Worm (Caenorhabditis elegans): ENCODE measurements around the gene K08E3.2.

K08E3.2 gene

ce11 chrIII:13710666-13711065 is 37.8 kb downstream of the K08E3.2 start (continued):
- no peak for TF ChIP-seq ztf-7 (tag; optimal IDR thresholded peaks at IDR 0.05)
- no peak for TF ChIP-seq aly-2 (tag; optimal IDR thresholded peaks at IDR 0.05)
- no peak for TF ChIP-seq ceh-44 (GFP tag; IDR thresholded peaks at IDR 0.05)
- no peak for TF ChIP-seq ceh-28 (tag; optimal IDR thresholded peaks at IDR 0.05)
- 0 out of 2 replicates have a peak, but pooled peaks have one; percentile 38 for TF ChIP-seq Y48G9A.11 (GFP tag; IDR thresholded peaks at IDR 0.05)
- no peak for TF ChIP-seq nhr-6 (tag; optimal IDR thresholded peaks at IDR 0.05)

ce11 chrIII:13709122-13709521 is 39.4 kb downstream of the K08E3.2 start:
- peak in 1 of 2 experiments; percentile 98 for TF ChIP-seq unc-62 (GFP tag; optimal IDR thresholded peaks at IDR 0.05 in 1 of 2)
- TF ChIP-seq unc-62 (tag; optimal IDR thresholded peaks at IDR 0.05), result no peak
- TF ChIP-seq ceh-32 (tag; optimal IDR thresholded peaks at IDR 0.05; ENCODE audit: poor library complexity), result no peak
- no peak for TF ChIP-seq ctbp-1 (GFP tag; IDR thresholded peaks at IDR 0.05)
- no peak for TF ChIP-seq fkh-10 (GFP tag; optimal IDR thresholded peaks at IDR 0.05)
- peak; percentile 23 for TF ChIP-seq ama-1 (optimal IDR thresholded peaks at IDR 0.05)
- TF ChIP-seq hlh-30 (tag; optimal IDR thresholded peaks at IDR 0.05; ENCODE audit: insufficient read depth), result peak; percentile 50
- peak; percentile 38 for TF ChIP-seq nhr-28 (tag; optimal IDR thresholded peaks at IDR 0.05)
- TF ChIP-seq spr-1 (tag; optimal IDR thresholded peaks at IDR 0.05), result peak; percentile 19
- no peak for TF ChIP-seq dpl-1 (GFP tag; optimal IDR thresholded peaks at IDR 0.05)
- peak; percentile 30; the same call in 1 of the 2 replicates for TF ChIP-seq egl-43 (GFP tag; IDR thresholded peaks at IDR 0.05)
- TF ChIP-seq R02D3.7 (tag; optimal IDR thresholded peaks at IDR 0.05), result no peak
- TF ChIP-seq zip-11 (GFP tag; IDR thresholded peaks at IDR 0.05), result no peak
- TF ChIP-seq hlh-11 (tag; optimal IDR thresholded peaks at IDR 0.05), result peak; percentile 32
- peak; percentile 62 for TF ChIP-seq aha-1 (tag)
- no peak for TF ChIP-seq jun-1 (tag; optimal IDR thresholded peaks at IDR 0.05)
- TF ChIP-seq daf-19 (GFP tag; conservative IDR thresholded peaks at IDR 0.05), result no peak
- TF ChIP-seq nhr-102 (tag; optimal IDR thresholded peaks at IDR 0.05), result no peak
- TF ChIP-seq egl-27 (tag; optimal IDR thresholded peaks at IDR 0.05), result no peak
- no peak for TF ChIP-seq nhr-237 (tag; optimal IDR thresholded peaks at IDR 0.05)

- TF ChIP-seq F26F4.8 (GFP tag; conservative IDR thresholded peaks at IDR 0.05), result no peak
- no peak for TF ChIP-seq pha-4 (GFP tag; IDR thresholded peaks at IDR 0.05)
- TF ChIP-seq pha-4 (tag; optimal IDR thresholded peaks at IDR 0.05), result no peak
- peak in 1 of 2 experiments; percentile 51 for TF ChIP-seq unc-62 (GFP tag; optimal IDR thresholded peaks at IDR 0.05 in 1 of 2)
- TF ChIP-seq unc-62 (tag; optimal IDR thresholded peaks at IDR 0.05), result no peak
Observed at ce11 chrIII:13708415-13708814, 40.1 kb downstream of the K08E3.2 start.

- no peak for TF ChIP-seq zfp-2 (tag; optimal IDR thresholded peaks at IDR 0.05)
- TF ChIP-seq dmd-9 (GFP tag; IDR thresholded peaks at IDR 0.05), result no peak
- no peak for TF ChIP-seq spr-3 (GFP tag; optimal IDR thresholded peaks at IDR 0.05)
- no peak for TF ChIP-seq hlh-11 (tag; optimal IDR thresholded peaks at IDR 0.05)
- TF ChIP-seq lin-29 (GFP tag; IDR thresholded peaks at IDR 0.05), result no peak
- TF ChIP-seq duxl-1 (tag; optimal IDR thresholded peaks at IDR 0.05; ENCODE audit: poor library complexity), result no peak
- no peak for TF ChIP-seq ztf-7 (tag; optimal IDR thresholded peaks at IDR 0.05)
- no peak for TF ChIP-seq F26F4.8 (GFP tag; conservative IDR thresholded peaks at IDR 0.05)
- no peak for TF ChIP-seq egl-27 (tag; optimal IDR thresholded peaks at IDR 0.05)
- no peak for TF ChIP-seq ama-1 (optimal IDR thresholded peaks at IDR 0.05)
- no peak for TF ChIP-seq dpl-1 (GFP tag; optimal IDR thresholded peaks at IDR 0.05)
- no peak for TF ChIP-seq F10B5.3 (tag; optimal IDR thresholded peaks at IDR 0.05)
Observed at ce11 chrIII:13701691-13702090, 46.8 kb downstream of the K08E3.2 start, which contains the start of gene lit-1. TSS of gene lit-1 (plus strand) at chrIII:13701991.

DNA sequence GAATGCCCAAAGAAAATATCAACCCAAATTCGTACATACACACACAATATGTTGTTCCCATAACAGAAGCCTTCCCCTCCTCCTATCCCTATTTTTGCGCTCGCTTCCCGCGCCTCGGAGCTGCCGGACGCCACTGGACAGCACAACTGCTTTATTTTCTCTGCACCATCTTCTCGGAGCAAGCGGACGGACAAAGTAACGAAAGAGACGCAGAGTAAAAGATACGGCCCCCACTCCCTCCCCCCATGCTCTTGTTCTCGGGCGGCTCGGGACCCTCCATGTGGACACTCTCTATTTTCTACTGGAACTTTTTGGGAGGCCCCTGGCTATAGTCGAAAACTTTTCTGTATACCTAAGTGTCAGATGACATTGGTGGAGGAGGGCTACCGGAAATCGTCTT is 50.7 kb downstream of the K08E3.2 start:
- TF ChIP-seq ctbp-1 (GFP tag; IDR thresholded peaks at IDR 0.05) (0 out of 2 replicates have a peak, but pooled peaks have one; percentile 11), nhr-102 (tag; optimal IDR thresholded peaks at IDR 0.05) (no peak), rbr-2 (tag; optimal IDR thresholded peaks at IDR 0.05) (peak; percentile 5), mdl-1 (tag; optimal IDR thresholded peaks at IDR 0.05) (peak in 1 of 2 experiments; percentile 29), hlh-30 (tag; optimal IDR thresholded peaks at IDR 0.05; ENCODE audit: insufficient read depth) (peak; percentile 41), set-16 (GFP tag; IDR thresholded peaks at IDR 0.05) (peak; percentile 75), hmg-1.1 (GFP tag; IDR thresholded peaks at IDR 0.05) (peak; percentile 60), snpc-1.2 (GFP tag; IDR thresholded peaks at IDR 0.05) (no peak), mxl-2 (GFP tag; conservative IDR thresholded peaks at IDR 0.05) (no peak), nhr-28 (tag; optimal IDR thresholded peaks at IDR 0.05) (no peak), T20F7.1 (GFP tag; optimal IDR thresholded peaks at IDR 0.05) (no peak), egl-43 (GFP tag; IDR thresholded peaks at IDR 0.05) (peak; percentile 40; the same call in 1 of the 2 replicates), mep-1 (tag; optimal IDR thresholded peaks at IDR 0.05) (peak; percentile 43), fkh-10 (GFP tag; optimal IDR thresholded peaks at IDR 0.05) (peak; percentile 8), daf-16 (GFP tag; optimal IDR thresholded peaks at IDR 0.05) (peak in 1 of 2 experiments; percentile 2), daf-16 (tag; optimal IDR thresholded peaks at IDR 0.05) (no peak)
